Worm (Caenorhabditis elegans) whole organism, L2 larva: ENCODE measurements around the gene nep-22.

Experiments used
- R02D3.7 ChIP-seq: fragments of 150-350 bp; optimal IDR thresholded peaks from 2 replicates; lab custom pipeline; 2014; ENCODE audit warnings: missing biosample characterization, missing genetic modification characterization
- ZK546.5 ChIP-seq: sonication (generic microtip); optimal IDR thresholded peaks from 2 replicates; lab custom pipeline; 2017; ENCODE audit warnings: missing biosample characterization, missing genetic modification characterization
- aly-2 ChIP-seq: fragments of 150-350 bp; optimal IDR thresholded peaks from 2 replicates; lab custom pipeline; 2014; ENCODE audit warnings: missing biosample characterization, missing genetic modification characterization
- blmp-1 ChIP-seq: sonication (generic microtip); optimal IDR thresholded peaks from 2 replicates; lab custom pipeline; 2017; ENCODE audit warnings: missing genetic modification characterization, mild to moderate bottlenecking, missing compliant biosample characterization, antibody characterized with exemption, moderate library complexity; ENCODE audit not compliant: insufficient read depth
- ceh-16 ChIP-seq: fragments of 150-350 bp; optimal IDR thresholded peaks from 2 replicates; lab custom pipeline; 2014; ENCODE audit warnings: missing biosample characterization, missing genetic modification characterization
- ceh-82 ChIP-seq: fragments of 150-350 bp; optimal IDR thresholded peaks from 2 replicates; lab custom pipeline; 2014; ENCODE audit warnings: missing biosample characterization, missing genetic modification characterization
- crh-2 ChIP-seq: sonication (generic microtip); optimal IDR thresholded peaks from 2 replicates; lab custom pipeline; 2017; ENCODE audit warnings: missing biosample characterization, missing genetic modification characterization
- dmd-4 ChIP-seq: sonication (generic microtip); optimal IDR thresholded peaks from 2 replicates; lab custom pipeline; 2017; ENCODE audit warnings: missing biosample characterization, missing genetic modification characterization
- egl-27 ChIP-seq: sonication (generic microtip); optimal IDR thresholded peaks from 3 replicates; lab custom pipeline; 2017; ENCODE audit warnings: missing biosample characterization, missing genetic modification reagents, missing genetic modification characterization
- elt-1 ChIP-seq: fragments of 150-350 bp; optimal IDR thresholded peaks from 2 replicates; lab custom pipeline; 2014; ENCODE audit warnings: missing biosample characterization, missing genetic modification characterization
- elt-3 ChIP-seq: sonication (generic microtip); optimal IDR thresholded peaks from 2 replicates; lab custom pipeline; 2017; ENCODE audit warnings: missing biosample characterization, missing genetic modification characterization
- fos-1 ChIP-seq: fragments of 150-350 bp; optimal IDR thresholded peaks from 2 replicates; lab custom pipeline; 2014; ENCODE audit warnings: missing biosample characterization, missing genetic modification characterization
- lin-13 ChIP-seq: fragments of 150-350 bp; optimal IDR thresholded peaks from 2 replicates; lab custom pipeline; 2014; ENCODE audit warnings: missing biosample characterization, missing genetic modification reagents, missing genetic modification characterization
- lin-39 ChIP-seq: fragments of 150-350 bp; optimal IDR thresholded peaks from 2 replicates; lab custom pipeline; 2014; ENCODE audit warnings: missing biosample characterization, missing genetic modification reagents, missing genetic modification characterization
- mdl-1 ChIP-seq, 2 experiments: fragments of 150-350 bp in 1 of 2; sonication (generic microtip) in 1 of 2; optimal IDR thresholded peaks; 2 replicates each; lab custom pipeline; 2017; ENCODE audit warnings: missing biosample characterization in 2 of 2, missing genetic modification characterization in 2 of 2
- nhr-10 ChIP-seq: sonication (generic microtip); optimal IDR thresholded peaks from 2 replicates; lab custom pipeline; 2017; ENCODE audit warnings: missing biosample characterization, missing genetic modification characterization
- nhr-11 ChIP-seq: fragments of 150-350 bp; optimal IDR thresholded peaks from 2 replicates; lab custom pipeline; 2014; ENCODE audit warnings: missing biosample characterization, missing genetic modification characterization
- nhr-129 ChIP-seq: fragments of 150-350 bp; optimal IDR thresholded peaks from 2 replicates; lab custom pipeline; 2014; ENCODE audit warnings: missing biosample characterization, missing genetic modification characterization
- nhr-21 ChIP-seq: fragments of 150-350 bp; optimal IDR thresholded peaks from 2 replicates; lab custom pipeline; 2014; ENCODE audit warnings: missing biosample characterization, missing genetic modification characterization
- nhr-23 ChIP-seq: fragments of 150-350 bp; optimal IDR thresholded peaks from 2 replicates; lab custom pipeline; 2014; ENCODE audit warnings: missing biosample characterization, missing genetic modification reagents, missing genetic modification characterization
- nhr-237 ChIP-seq: fragments of 150-350 bp; optimal IDR thresholded peaks from 2 replicates; lab custom pipeline; 2014; ENCODE audit warnings: missing biosample characterization, missing genetic modification characterization
- nhr-25 ChIP-seq: fragments of 150-350 bp; sonication (generic microtip); optimal IDR thresholded peaks from 3 replicates; lab custom pipeline; 2014; ENCODE audit warnings: missing biosample characterization, missing genetic modification characterization
- nhr-77 ChIP-seq: fragments of 150-350 bp; optimal IDR thresholded peaks from 2 replicates; lab custom pipeline; 2014; ENCODE audit warnings: missing biosample characterization, missing genetic modification characterization
- sem-4 ChIP-seq: fragments of 150-350 bp; optimal IDR thresholded peaks from 2 replicates; lab custom pipeline; 2014; ENCODE audit warnings: missing biosample characterization, missing genetic modification reagents, missing genetic modification characterization
- skn-1 ChIP-seq: sonication (generic microtip); optimal IDR thresholded peaks from 2 replicates; lab custom pipeline; 2017; ENCODE audit warnings: missing biosample characterization, missing genetic modification characterization
- sma-3 ChIP-seq: sonication (generic microtip); optimal IDR thresholded peaks from 2 replicates; lab custom pipeline; 2016; ENCODE audit warnings: missing genetic modification reagents, missing genetic modification characterization, missing compliant biosample characterization
- sma-9 ChIP-seq, 2 experiments: fragments of 150-350 bp in 1 of 2; sonication (generic microtip) in 1 of 2; optimal IDR thresholded peaks; 2 replicates each; lab custom pipeline; 2014 to 2016; ENCODE audit warnings: missing genetic modification characterization in 2 of 2, mild to moderate bottlenecking in 1 of 2, missing biosample characterization in 1 of 2, missing compliant biosample characterization in 1 of 2, missing genetic modification reagents in 1 of 2, moderate library complexity in 1 of 2
- snpc-4 ChIP-seq: fragments of 150-350 bp; optimal IDR thresholded peaks from 2 replicates; lab custom pipeline; 2014; ENCODE audit warnings: missing biosample characterization, missing genetic modification characterization
- unc-55 ChIP-seq: fragments of 150-350 bp; sonication (generic microtip); optimal IDR thresholded peaks from 3 replicates; lab custom pipeline; 2014; ENCODE audit warnings: missing biosample characterization, missing genetic modification reagents, missing genetic modification characterization
- zag-1 ChIP-seq: fragments of 150-350 bp; optimal IDR thresholded peaks from 2 replicates; lab custom pipeline; 2014; ENCODE audit warnings: missing biosample characterization, missing genetic modification characterization
- ztf-1 ChIP-seq: fragments of 200-800 bp; sonication (Bioruptor generic); conservative IDR thresholded peaks from 2 replicates; pipeline ENCODE4 v1.3.6; 2022; ENCODE audit warnings: missing genetic modification characterization, missing compliant biosample characterization
- ztf-11 ChIP-seq: sonication (generic microtip); optimal IDR thresholded peaks from 2 replicates; lab custom pipeline; 2017; ENCODE audit warnings: missing biosample characterization, missing genetic modification characterization
- ztf-4 ChIP-seq: fragments of 150-350 bp; optimal IDR thresholded peaks from 2 replicates; lab custom pipeline; 2014; ENCODE audit warnings: missing biosample characterization, missing genetic modification characterization

Gene nep-22

DNA sequence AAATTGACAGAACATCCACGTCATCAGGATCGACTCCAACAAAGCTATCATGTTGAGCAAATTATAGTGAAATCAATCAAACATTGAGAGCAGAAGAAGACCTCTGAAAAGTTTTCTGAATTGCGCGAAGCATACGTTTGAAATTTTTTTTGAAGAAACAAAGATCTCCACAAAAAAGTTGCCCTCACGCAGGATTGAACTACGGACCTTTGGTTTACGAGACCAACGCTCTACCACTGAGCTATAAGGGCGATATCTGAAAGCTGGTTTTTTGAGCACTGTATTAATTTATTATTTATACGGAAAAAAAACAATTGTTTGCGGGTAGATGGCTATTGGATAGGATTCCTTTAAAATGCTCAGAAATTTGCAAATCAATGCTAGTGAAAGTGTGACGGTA lies 8.9 kb upstream of the nep-22 start:
- TF ChIP-seq nhr-129 (tag; lab: Kevin White, UChicago) (no peak), nhr-237 (tag; lab: Kevin White, UChicago) (no peak), R02D3.7 (no peak), fos-1 (no peak), unc-55 (GFP tag; lab: Kevin White, UChicago) (no peak)

- TF ChIP-seq nhr-21 (tag; lab: Kevin White, UChicago) (no peak), lin-39 (no peak), elt-1 (tag; lab: Kevin White, UChicago) (no peak), nhr-237 (tag; lab: Kevin White, UChicago) (no peak), fos-1 (no peak), egl-27 (tag; lab: Kevin White, UChicago) (no peak), lin-13 (GFP tag; lab: Kevin White, UChicago) (no peak), elt-3 (no peak), snpc-4 (tag; lab: Kevin White, UChicago) (no peak), sem-4 (tag; lab: Kevin White, UChicago) (no peak)
Measured at ce11 chrX:9027304-9027703, 7.0 kb upstream of the nep-22 start, which contains the start of gene T25B6.3. Gene T25B6.3 (plus strand): TSS chrX:9027604.

DNA sequence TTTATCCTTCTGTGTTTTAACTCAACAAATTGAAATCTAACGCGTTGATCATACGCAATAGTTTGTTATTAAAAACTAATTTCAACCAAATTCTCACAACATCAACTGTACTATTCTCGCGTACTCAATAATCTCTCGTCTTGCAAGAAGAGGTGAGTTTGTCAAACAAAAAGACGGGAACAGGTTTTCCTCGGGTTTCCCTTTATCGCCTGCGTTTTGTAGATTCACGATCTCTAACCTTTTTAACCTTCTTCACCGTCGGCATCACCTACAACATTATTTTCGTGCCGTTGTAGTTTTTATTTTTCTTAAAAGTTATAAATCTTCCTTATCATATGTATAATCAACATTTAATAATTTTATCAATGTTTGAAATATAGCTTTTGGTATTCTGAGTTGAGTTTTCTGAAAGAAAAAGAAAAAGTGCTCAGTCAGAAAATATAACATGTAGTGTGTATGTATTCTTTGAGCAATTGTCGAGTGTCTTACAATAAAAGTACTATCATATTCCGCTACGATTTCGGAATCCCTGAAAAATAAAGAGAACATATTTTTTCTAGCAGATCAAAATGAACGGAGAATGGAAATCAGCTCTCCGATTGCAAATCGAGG lies 5.3 kb upstream of the nep-22 start, which contains the start of gene snf-12:
Gene snf-12, plus strand, starts transcription at position 562 of the 612 bp plus-strand sequence.
- TF ChIP-seq nhr-25 (tag; lab: Kevin White, UChicago) (peak; percentile 63), sma-3 (GFP tag; lab: Kevin White, UChicago) (peak; percentile 35), aly-2 (tag; lab: Kevin White, UChicago) (no peak)

DNA sequence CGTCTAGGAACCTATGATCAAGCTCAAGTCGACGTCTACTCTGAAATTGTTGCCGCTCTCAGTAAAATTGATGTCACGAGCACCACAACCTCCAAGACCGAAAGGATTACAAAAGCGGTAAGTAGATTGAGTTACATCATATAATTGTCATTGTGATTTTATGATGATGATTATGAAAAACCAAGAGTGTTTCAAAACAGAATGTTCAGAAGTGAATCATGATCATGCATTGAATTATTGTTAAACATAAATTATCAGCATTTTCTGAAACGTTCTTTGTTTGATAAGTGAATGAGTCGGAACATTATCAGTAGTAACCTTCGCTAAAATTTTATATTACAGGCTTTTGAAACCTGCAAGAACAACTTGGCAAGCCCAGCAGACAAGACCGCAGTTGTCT lies 788 bp downstream of the nep-22 start:
- no peak for TF ChIP-seq lin-13 (GFP tag; lab: Kevin White, UChicago)
- no peak for TF ChIP-seq ztf-11 (tag; lab: Kevin White, UChicago)
- TF ChIP-seq crh-2, result peak; percentile 40
- TF ChIP-seq ZK546.5 (tag; lab: Kevin White, UChicago), result no peak
- peak; percentile 50 for TF ChIP-seq nhr-129 (tag; lab: Kevin White, UChicago)
- no peak for TF ChIP-seq nhr-10 (tag; lab: Kevin White, UChicago)
- TF ChIP-seq ceh-16, result no peak
- no peak for TF ChIP-seq egl-27 (tag; lab: Kevin White, UChicago)
- TF ChIP-seq dmd-4 (tag; lab: Kevin White, UChicago), result no peak
- TF ChIP-seq sem-4 (tag; lab: Kevin White, UChicago), result no peak
- TF ChIP-seq sma-3 (GFP tag; lab: Kevin White, UChicago), result no peak
- TF ChIP-seq zag-1 (tag; lab: Kevin White, UChicago), result no peak
- no peak for TF ChIP-seq elt-3
- no peak for TF ChIP-seq blmp-1 (tag; lab: Kevin White, UChicago)
- TF ChIP-seq sma-9 (GFP tag; optimal IDR thresholded peaks at IDR 0.05; lab: Kevin White, UChicago), result no peak
- no peak for TF ChIP-seq sma-9 (tag; optimal IDR thresholded peaks at IDR 0.05; lab: Kevin White, UChicago)
- peak; percentile 65 for TF ChIP-seq skn-1 (tag; lab: Kevin White, UChicago)
- TF ChIP-seq lin-39, result no peak
- peak; percentile 84 for TF ChIP-seq fos-1
- TF ChIP-seq nhr-11 (tag; lab: Kevin White, UChicago), result no peak
- TF ChIP-seq, all 48 proteins: peak for 4

DNA sequence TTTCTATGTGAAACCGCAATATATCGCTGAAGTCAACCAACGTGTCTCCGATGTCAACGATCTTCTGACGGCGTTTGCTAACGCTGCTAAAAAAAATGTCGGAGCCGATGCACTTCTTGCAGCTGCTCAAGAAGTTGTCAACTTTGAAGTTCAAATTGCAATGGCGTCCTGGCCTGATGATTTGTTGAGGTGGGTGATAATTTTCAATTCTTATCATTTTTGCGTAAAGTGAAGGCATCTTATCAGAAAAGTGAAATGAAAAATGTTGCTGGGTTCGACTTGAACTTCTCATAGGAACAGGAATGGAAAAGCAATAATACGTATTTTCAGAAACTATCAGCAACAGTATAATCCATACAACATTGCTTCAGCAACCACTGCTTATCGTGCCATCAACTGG lies 1.9 kb downstream of the nep-22 start:
- TF ChIP-seq sma-9 (GFP tag; optimal IDR thresholded peaks at IDR 0.05; lab: Kevin White, UChicago) (peak; percentile 12), sma-9 (tag; optimal IDR thresholded peaks at IDR 0.05; lab: Kevin White, UChicago) (no peak), zag-1 (tag; lab: Kevin White, UChicago) (no peak), fos-1 (peak; percentile 72), skn-1 (tag; lab: Kevin White, UChicago) (no peak), ztf-1 (GFP tag; lab: Robert Waterston, UW) (no peak), crh-2 (no peak)

ce11 chrX:9045913-9046312 lies 11.6 kb downstream of the nep-22 start, which contains the start of gene prdm-14:
Gene prdm-14 (plus strand): TSS chrX:9046213.
- TF ChIP-seq snpc-4 (tag; lab: Kevin White, UChicago) (no peak), ceh-82 (tag; lab: Kevin White, UChicago) (no peak), ceh-16 (no peak), sma-9 (GFP tag; optimal IDR thresholded peaks at IDR 0.05; lab: Kevin White, UChicago) (no peak), sma-9 (tag; optimal IDR thresholded peaks at IDR 0.05; lab: Kevin White, UChicago) (no peak), ztf-4 (tag; lab: Kevin White, UChicago) (no peak), nhr-77 (no peak), nhr-237 (tag; lab: Kevin White, UChicago) (no peak), nhr-23 (no peak), skn-1 (tag; lab: Kevin White, UChicago) (no peak), fos-1 (no peak), zag-1 (tag; lab: Kevin White, UChicago) (no peak), nhr-25 (tag; lab: Kevin White, UChicago) (no peak), mdl-1 (tag; optimal IDR thresholded peaks at IDR 0.05; lab: Kevin White, UChicago) (no peak), sem-4 (tag; lab: Kevin White, UChicago) (no peak), R02D3.7 (no peak), crh-2 (no peak), ZK546.5 (tag; lab: Kevin White, UChicago) (no peak)
